Worm (Caenorhabditis elegans) whole organism, L3 larva: ENCODE measurements around the gene ZK185.4.

Source experiments
- ZK546.5 ChIP-seq: sonication (generic microtip); optimal IDR thresholded peaks from 2 replicates; lab custom pipeline; 2017; ENCODE audit warnings: missing biosample characterization, missing genetic modification characterization
- ama-1 ChIP-seq: fragments of 150-350 bp; optimal IDR thresholded peaks from 2 replicates; lab custom pipeline; 2018
- elt-1 ChIP-seq: fragments of 150-350 bp; optimal IDR thresholded peaks from 2 replicates; lab custom pipeline; 2014; ENCODE audit warnings: missing biosample characterization, missing genetic modification characterization
- fkh-10 ChIP-seq: sonication (generic microtip); optimal IDR thresholded peaks from 2 replicates; lab custom pipeline; 2017; ENCODE audit warnings: missing biosample characterization, missing genetic modification reagents, missing genetic modification characterization
- fos-1 ChIP-seq: fragments of 150-350 bp; optimal IDR thresholded peaks from 2 replicates; lab custom pipeline; 2014; ENCODE audit warnings: missing biosample characterization, missing genetic modification characterization
- hmg-11 ChIP-seq: sonication (generic microtip); optimal IDR thresholded peaks from 2 replicates; lab custom pipeline; 2016; ENCODE audit warnings: missing genetic modification characterization, missing compliant biosample characterization
- mdl-1 ChIP-seq: fragments of 150-350 bp; optimal IDR thresholded peaks from 2 replicates; lab custom pipeline; 2014; ENCODE audit warnings: missing biosample characterization, missing genetic modification characterization
- nfya-1 ChIP-seq: sonication (generic microtip); optimal IDR thresholded peaks from 2 replicates; lab custom pipeline; 2017; ENCODE audit warnings: missing genetic modification characterization, mild to moderate bottlenecking, missing compliant biosample characterization, antibody characterized with exemption, moderate library complexity; ENCODE audit not compliant: insufficient read depth
- snpc-4 ChIP-seq: fragments of 150-350 bp; optimal IDR thresholded peaks from 2 replicates; lab custom pipeline; 2014; ENCODE audit warnings: missing biosample characterization, missing genetic modification characterization

- TF ChIP-seq elt-1 (tag; lab: Kevin White, UChicago), result no peak
- no peak for TF ChIP-seq nfya-1
- TF ChIP-seq fkh-10 (GFP tag; lab: Kevin White, UChicago), result no peak
- no peak for TF ChIP-seq fos-1 (tag; lab: Kevin White, UChicago)
- TF ChIP-seq snpc-4, result no peak
- no peak for TF ChIP-seq ZK546.5 (tag; lab: Kevin White, UChicago)
- TF ChIP-seq hmg-11 (tag; lab: Kevin White, UChicago), result no peak
- TF ChIP-seq mdl-1 (tag; lab: Kevin White, UChicago), result no peak
- TF ChIP-seq ama-1 (lab: Kevin White, UChicago), result no peak
These were observed 34.4 kb upstream of the ZK185.4 start, which contains the start of gene F28E10.4 for ce11 chrIV:4567343-4567742.
